Fruit fly (Drosophila melanogaster): ENCODE data around the gene Uck.

Uck gene

dm6 chr3R:24333182-24333808, 43.3 kb downstream of the Uck start, which contains the start of the genes Rrp5 and Dis3:
Gene Rrp5 (minus strand): TSS chr3R:24333316.
Gene Dis3 (plus strand): TSS chr3R:24333433.
- TF ChIP-seq CTCF (optimal IDR thresholded peaks at IDR 0.05) (peak; percentile 57 to 66), CG8478 (optimal IDR thresholded peaks at IDR 0.05) (no peak)

DNA sequence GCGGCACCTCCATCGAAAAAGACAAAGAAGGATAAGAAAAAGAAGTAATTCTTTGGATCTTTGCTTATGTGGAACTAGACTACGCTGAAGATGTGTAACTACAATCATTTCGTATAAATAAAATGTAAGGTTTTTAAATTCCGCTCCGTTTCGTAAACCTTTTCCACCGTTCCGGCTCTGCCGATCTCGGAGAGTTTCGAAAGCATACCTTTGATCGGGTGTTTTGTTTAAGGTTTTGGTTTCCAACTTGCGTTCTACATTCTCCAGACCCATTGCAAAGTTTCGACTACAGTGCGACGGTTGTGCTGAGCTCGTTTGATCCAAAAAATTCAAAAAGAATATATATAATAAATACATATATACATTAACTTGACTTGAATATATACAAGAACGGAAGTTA, 46.6 kb downstream of the Uck start, which contains the start of gene CG6432:
CG6432 (plus strand) TSS at position 301 of the 400 bp plus-strand sequence.
- TF ChIP-seq CTCF (optimal IDR thresholded peaks at IDR 0.05) (no peak), CG8478 (optimal IDR thresholded peaks at IDR 0.05) (no peak)

DNA sequence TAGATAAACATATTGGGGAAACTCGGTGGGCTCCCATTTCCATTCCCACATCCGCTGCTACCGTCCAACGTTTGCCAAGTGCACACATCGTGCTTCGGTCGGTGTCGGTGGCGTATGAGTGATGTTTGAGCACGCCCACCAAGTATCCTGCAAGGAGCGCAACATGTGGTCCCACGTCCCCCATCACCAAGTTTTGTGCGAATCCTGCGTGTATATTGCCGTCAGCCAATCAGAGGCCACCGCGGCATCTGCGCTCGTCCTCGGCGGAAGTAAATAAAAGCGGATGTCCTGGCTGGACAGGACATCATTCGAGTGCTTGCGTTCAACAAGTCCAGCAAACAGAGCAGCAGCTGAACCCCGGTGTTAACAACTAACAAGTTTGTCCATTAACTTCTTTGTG, 51.3 kb downstream of the Uck start, which contains the start of gene Ms:
Ms (plus strand) TSS at position 301 of the 400 bp plus-strand sequence.
- no peak for TF ChIP-seq CTCF (optimal IDR thresholded peaks at IDR 0.05)
- TF ChIP-seq CG8478 (optimal IDR thresholded peaks at IDR 0.05): no peak
